Fruit fly (Drosophila melanogaster) whole organism, embryonic: ENCODE measurements around the gene CG10738.

ENCODE experiments used
- Atf-2 ChIP-seq: fragments of 200-800 bp; sonication (Bioruptor generic); optimal IDR thresholded peaks from 2 replicates; lab custom pipeline; 2016; ENCODE audit warnings: missing biosample characterization, missing genetic modification characterization
- CG10959 ChIP-seq: fragments of 200-800 bp; sonication (Bioruptor generic); IDR thresholded peaks from 2 replicates; pipeline ENCODE4 v1.3.6; 2022; ENCODE audit warnings: missing biosample characterization, missing genetic modification characterization
- CG10979 ChIP-seq: fragments of 200-800 bp; sonication (Bioruptor generic); optimal IDR thresholded peaks from 2 replicates; lab custom pipeline; 2018; ENCODE audit warnings: missing biosample characterization, mild to moderate bottlenecking, missing genetic modification characterization, moderate library complexity
- CG11695 ChIP-seq: fragments of 200-800 bp; sonication (Bioruptor generic); IDR thresholded peaks from 3 replicates; pipeline ENCODE4 v1.3.6; 2022; ENCODE audit warnings: missing biosample characterization, missing genetic modification characterization
- CG13624 ChIP-seq: fragments of 200-800 bp; sonication (Bioruptor generic); optimal IDR thresholded peaks from 2 replicates; lab custom pipeline; 2016; ENCODE audit warnings: missing biosample characterization, missing genetic modification characterization
- CG13894 ChIP-seq: fragments of 200-800 bp; sonication (Bioruptor generic); optimal IDR thresholded peaks from 3 replicates; lab custom pipeline; 2018; ENCODE audit warnings: missing biosample characterization, mild to moderate bottlenecking, missing genetic modification characterization, moderate library complexity
- CG14710 ChIP-seq: fragments of 200-800 bp; sonication (Bioruptor generic); optimal IDR thresholded peaks from 3 replicates; lab custom pipeline; 2019; ENCODE audit warnings: missing biosample characterization, mild to moderate bottlenecking, missing genetic modification characterization, moderate library complexity
- CG17328 ChIP-seq: fragments of 200-800 bp; sonication (Bioruptor generic); IDR thresholded peaks from 2 replicates; pipeline ENCODE4 v1.3.6; 2022; ENCODE audit warnings: missing biosample characterization, missing genetic modification characterization
- CG2116 ChIP-seq: fragments of 200-800 bp; sonication (Bioruptor generic); optimal IDR thresholded peaks from 3 replicates; lab custom pipeline; 2018; ENCODE audit warnings: missing biosample characterization, mild to moderate bottlenecking, missing genetic modification characterization
- CG2120 ChIP-seq: fragments of 200-800 bp; sonication (Bioruptor generic); optimal IDR thresholded peaks from 3 replicates; lab custom pipeline; 2016; ENCODE audit warnings: missing biosample characterization, missing genetic modification characterization
- CG3163 ChIP-seq: fragments of 200-800 bp; sonication (Bioruptor generic); optimal IDR thresholded peaks from 3 replicates; lab custom pipeline; 2016; ENCODE audit warnings: missing biosample characterization, missing genetic modification characterization
- CG3281 ChIP-seq: fragments of 200-800 bp; sonication (Bioruptor generic); optimal IDR thresholded peaks from 3 replicates; lab custom pipeline; 2017; ENCODE audit warnings: missing biosample characterization, mild to moderate bottlenecking, missing genetic modification characterization
- CG4424 ChIP-seq: fragments of 200-800 bp; sonication (Bioruptor generic); optimal IDR thresholded peaks from 3 replicates; lab custom pipeline; 2016; ENCODE audit warnings: missing biosample characterization, missing genetic modification characterization
- CG5245 ChIP-seq: fragments of 200-800 bp; sonication (Bioruptor generic); optimal IDR thresholded peaks from 3 replicates; lab custom pipeline; 2016; ENCODE audit warnings: missing biosample characterization, missing genetic modification characterization
- CG6272 ChIP-seq: fragments of 200-800 bp; sonication (Bioruptor generic); IDR thresholded peaks from 2 replicates; pipeline ENCODE4 v1.3.6; 2022; ENCODE audit warnings: missing biosample characterization, missing genetic modification characterization
- CG6791 ChIP-seq: fragments of 200-800 bp; sonication (Bioruptor generic); IDR thresholded peaks from 3 replicates; pipeline ENCODE4 v1.3.6; 2022; ENCODE audit warnings: missing biosample characterization, missing genetic modification characterization; ENCODE audit not compliant: partially characterized antibody
- CG7372 ChIP-seq: fragments of 200-800 bp; sonication (Bioruptor generic); IDR thresholded peaks from 2 replicates; pipeline ENCODE4 v1.3.6; 2022; ENCODE audit warnings: missing biosample characterization, missing genetic modification characterization
- CG8089 ChIP-seq: fragments of 200-800 bp; sonication (Bioruptor generic); optimal IDR thresholded peaks from 3 replicates; lab custom pipeline; 2016; ENCODE audit warnings: missing biosample characterization, missing genetic modification characterization
- CG8944 ChIP-seq: fragments of 200-800 bp; sonication (Bioruptor generic); optimal IDR thresholded peaks from 3 replicates; lab custom pipeline; 2016; ENCODE audit warnings: missing biosample characterization, missing genetic modification characterization
- CG9215 ChIP-seq: fragments of 200-800 bp; sonication (Bioruptor generic); IDR thresholded peaks from 2 replicates; pipeline ENCODE4 v1.3.6; 2022; ENCODE audit warnings: missing biosample characterization, missing genetic modification characterization
- CG9797 ChIP-seq: fragments of 200-800 bp; sonication (Bioruptor generic); optimal IDR thresholded peaks from 3 replicates; lab custom pipeline; 2018; ENCODE audit warnings: missing biosample characterization, mild to moderate bottlenecking, missing genetic modification characterization
- CG9817 ChIP-seq: fragments of 200-800 bp; sonication (Bioruptor generic); optimal IDR thresholded peaks from 2 replicates; lab custom pipeline; 2018; ENCODE audit warnings: missing biosample characterization, mild to moderate bottlenecking, missing genetic modification characterization, moderate library complexity
- D19A ChIP-seq: fragments of 200-800 bp; optimal IDR thresholded peaks from 3 replicates; lab custom pipeline; 2019; ENCODE audit warnings: missing biosample characterization, mild to moderate bottlenecking, missing genetic modification characterization, moderate library complexity
- Dbx ChIP-seq: fragments of 200-800 bp; sonication (Bioruptor generic); IDR thresholded peaks from 3 replicates; pipeline ENCODE4 v1.3.6; 2022; ENCODE audit warnings: missing biosample characterization, missing genetic modification characterization
- H2.0 ChIP-seq: fragments of 200-800 bp; sonication (Bioruptor generic); IDR thresholded peaks from 2 replicates; pipeline ENCODE4 v1.3.6; 2022; ENCODE audit warnings: missing biosample characterization, missing genetic modification characterization
- Hey ChIP-seq: fragments of 200-800 bp; sonication (Bioruptor generic); optimal IDR thresholded peaks from 3 replicates; lab custom pipeline; 2018; ENCODE audit warnings: missing biosample characterization, mild to moderate bottlenecking, missing genetic modification characterization
- Neu2 ChIP-seq: fragments of 200-800 bp; sonication (Bioruptor generic); optimal IDR thresholded peaks from 3 replicates; lab custom pipeline; 2016; ENCODE audit warnings: missing biosample characterization, missing genetic modification characterization, borderline replicate concordance
- Opbp ChIP-seq: fragments of 200-800 bp; sonication (Bioruptor generic); IDR thresholded peaks from 3 replicates; pipeline ENCODE4 v1.3.6; 2022; ENCODE audit warnings: missing biosample characterization, missing genetic modification characterization; ENCODE audit not compliant: partially characterized antibody
- Sox102F ChIP-seq: fragments of 200-800 bp; sonication (Bioruptor generic); optimal IDR thresholded peaks from 2 replicates; lab custom pipeline; 2018; ENCODE audit warnings: missing biosample characterization, mild to moderate bottlenecking, missing genetic modification characterization, moderate library complexity
- Ssrp ChIP-seq: fragments of 200-800 bp; sonication (Bioruptor generic); optimal IDR thresholded peaks from 2 replicates; lab custom pipeline; 2018; ENCODE audit warnings: missing biosample characterization, mild to moderate bottlenecking, missing genetic modification characterization, moderate library complexity
- Xbp1 ChIP-seq: fragments of 200-800 bp; sonication (Bioruptor generic); optimal IDR thresholded peaks from 3 replicates; lab custom pipeline; 2016; ENCODE audit warnings: missing biosample characterization, mild to moderate bottlenecking, missing genetic modification characterization
- abd-A ChIP-seq: fragments of 200-800 bp; sonication (Bioruptor generic); optimal IDR thresholded peaks from 3 replicates; lab custom pipeline; 2019; ENCODE audit warnings: missing biosample characterization, mild to moderate bottlenecking, missing genetic modification characterization, moderate library complexity
- ara ChIP-seq: fragments of 200-800 bp; sonication (Bioruptor generic); IDR thresholded peaks from 2 replicates; pipeline ENCODE4 v1.3.6; 2022; ENCODE audit warnings: missing biosample characterization, missing genetic modification characterization
- ase ChIP-seq: fragments of 200-800 bp; sonication (Bioruptor generic); IDR thresholded peaks from 3 replicates; pipeline ENCODE4 v1.3.6; 2022; ENCODE audit warnings: missing biosample characterization, missing genetic modification characterization
- bbx ChIP-seq: fragments of 200-800 bp; sonication (Bioruptor generic); IDR thresholded peaks from 2 replicates; pipeline ENCODE4 v1.3.6; 2022; ENCODE audit warnings: missing biosample characterization, missing genetic modification characterization; ENCODE audit not compliant: partially characterized antibody
- bcd ChIP-seq: fragments of 200-800 bp; sonication (Bioruptor generic); optimal IDR thresholded peaks from 2 replicates; lab custom pipeline; 2017; ENCODE audit warnings: missing biosample characterization, mild to moderate bottlenecking, missing genetic modification characterization
- chinmo ChIP-seq: fragments of 200-800 bp; sonication (Bioruptor generic); IDR thresholded peaks from 4 replicates; pipeline ENCODE4 v1.3.6; 2022; ENCODE audit warnings: missing biosample characterization, missing genetic modification characterization; ENCODE audit not compliant: partially characterized antibody
- chm ChIP-seq: fragments of 200-800 bp; sonication (Bioruptor generic); IDR thresholded peaks from 2 replicates; pipeline ENCODE4 v1.3.6; 2022; ENCODE audit warnings: missing biosample characterization, missing genetic modification characterization
- ci ChIP-seq: fragments of 200-800 bp; sonication (Bioruptor generic); IDR thresholded peaks from 3 replicates; pipeline ENCODE4 v1.3.6; 2022; ENCODE audit warnings: missing biosample characterization, missing genetic modification characterization
- dati ChIP-seq: fragments of 200-800 bp; sonication (Bioruptor generic); IDR thresholded peaks from 2 replicates; pipeline ENCODE4 v1.3.6; 2022; ENCODE audit warnings: missing biosample characterization, missing genetic modification characterization
- dpn ChIP-seq, 2 experiments: fragments of 200-800 bp; sonication (Bioruptor generic); optimal IDR thresholded peaks; 3 replicates each; lab custom pipeline; 2016; ENCODE audit warnings: missing biosample characterization in 2 of 2, missing genetic modification characterization in 2 of 2
- gfzf ChIP-seq: fragments of 200-800 bp; sonication (Bioruptor generic); optimal IDR thresholded peaks from 2 replicates; lab custom pipeline; 2016; ENCODE audit warnings: missing biosample characterization, mild to moderate bottlenecking, missing genetic modification characterization, moderate library complexity
- insv ChIP-seq, 2 experiments: fragments of 200-800 bp; sonication (Bioruptor generic); optimal IDR thresholded peaks; 3 replicates each; lab custom pipeline; 2016 to 2018; ENCODE audit warnings: missing biosample characterization in 2 of 2, missing genetic modification characterization in 2 of 2
- lmd ChIP-seq: fragments of 200-800 bp; sonication (Bioruptor generic); IDR thresholded peaks from 2 replicates; pipeline ENCODE4 v1.3.6; 2022; ENCODE audit warnings: missing biosample characterization, missing genetic modification characterization
- lov ChIP-seq, 2 experiments: fragments of 200-800 bp in 1 of 2; fragments of >200 bp in 1 of 2; sonication (Bioruptor generic) in 1 of 2; IDR thresholded peaks in 1 of 2; optimal IDR thresholded peaks in 1 of 2; 2 replicates in 1 of 2; 3 replicates in 1 of 2; pipeline versions ENCODE4 v1.3.6 to Lab custom; 2017 to 2022; ENCODE audit warnings: missing biosample characterization in 1 of 2, missing genetic modification characterization in 1 of 2
- ro ChIP-seq: fragments of 200-800 bp; sonication (Bioruptor generic); IDR thresholded peaks from 2 replicates; pipeline ENCODE4 v1.3.6; 2022; ENCODE audit warnings: missing biosample characterization, missing genetic modification characterization
- row ChIP-seq: fragments of 200-800 bp; sonication (Bioruptor generic); IDR thresholded peaks from 3 replicates; pipeline ENCODE4 v1.3.6; 2022; ENCODE audit warnings: missing biosample characterization, missing genetic modification characterization
- salm ChIP-seq: fragments of 200-800 bp; sonication (Bioruptor generic); optimal IDR thresholded peaks from 2 replicates; lab custom pipeline; 2018; ENCODE audit warnings: missing biosample characterization, mild to moderate bottlenecking, missing genetic modification characterization
- sisA ChIP-seq: fragments of 200-800 bp; sonication (Bioruptor generic); IDR thresholded peaks from 2 replicates; pipeline ENCODE4 v1.3.6; 2022; ENCODE audit warnings: missing biosample characterization, missing genetic modification characterization
- slou ChIP-seq: fragments of 200-800 bp; sonication (Bioruptor generic); optimal IDR thresholded peaks from 3 replicates; lab custom pipeline; 2016; ENCODE audit warnings: missing biosample characterization, missing genetic modification characterization
- tgo ChIP-seq: fragments of 200-800 bp; sonication (Bioruptor generic); IDR thresholded peaks from 3 replicates; pipeline ENCODE4 v1.3.6; 2022; ENCODE audit warnings: missing biosample characterization, missing genetic modification characterization
- tup ChIP-seq: fragments of 200-800 bp; sonication (Bioruptor generic); optimal IDR thresholded peaks from 2 replicates; lab custom pipeline; 2016; ENCODE audit warnings: missing biosample characterization, mild to moderate bottlenecking, missing genetic modification characterization, moderate library complexity

The CG10738 gene

dm6 chr3L:13451562-13451961 lies 992 bp downstream of the CG10738 start (continued):
- TF ChIP-seq chinmo (GFP tag; lab: Robert Waterston, UW) (no peak), lov (optimal IDR thresholded peaks at IDR 0.05; lab: Kevin White, UChicago) (no peak), lov (GFP tag; IDR thresholded peaks at IDR 0.05; lab: Robert Waterston, UW) (no peak), CG17328 (GFP tag; lab: Robert Waterston, UW) (no peak), bcd (GFP tag; lab: Kevin White, UChicago) (no peak), Dbx (no peak), CG9817 (tag; lab: Kevin White, UChicago) (no peak), abd-A (tag; lab: Kevin White, UChicago) (no peak), Neu2 (GFP tag; lab: Kevin White, UChicago) (no peak), CG9215 (no peak), tup (GFP tag; lab: Kevin White, UChicago) (no peak), tgo (no peak), dpn (GFP tag; optimal IDR thresholded peaks at IDR 0.05; lab: Kevin White, UChicago) (no peak), ro (no peak), CG3163 (GFP tag; lab: Kevin White, UChicago) (no peak), CG8089 (no peak), CG6791 (GFP tag; lab: Robert Waterston, UW) (no peak), dati (GFP tag; lab: Robert Waterston, UW) (no peak), D19A (peak; percentile 81), ci (no peak), slou (GFP tag; lab: Kevin White, UChicago) (no peak), CG7372 (GFP tag; lab: Robert Waterston, UW) (no peak), CG2116 (no peak), Hey (tag; lab: Kevin White, UChicago) (no peak), CG10979 (tag; lab: Kevin White, UChicago) (no peak), CG10959 (no peak), Ssrp (tag; lab: Kevin White, UChicago) (no peak), Opbp (GFP tag; lab: Robert Waterston, UW) (no peak), Atf-2 (GFP tag; lab: Kevin White, UChicago) (no peak), sisA (GFP tag; lab: Robert Waterston, UW) (no peak), H2.0 (GFP tag; lab: Robert Waterston, UW) (no peak), ara (GFP tag; lab: Robert Waterston, UW) (no peak), ase (GFP tag; lab: Robert Waterston, UW) (no peak), CG2120 (GFP tag; lab: Kevin White, UChicago) (no peak), lmd (GFP tag; lab: Robert Waterston, UW) (no peak), CG8944 (GFP tag; lab: Kevin White, UChicago) (no peak), CG14710 (tag; lab: Kevin White, UChicago) (no peak), chm (GFP tag; lab: Robert Waterston, UW) (no peak), CG13624 (GFP tag; lab: Kevin White, UChicago) (no peak), CG6272 (GFP tag; lab: Robert Waterston, UW) (no peak), CG9797 (no peak), CG11695 (GFP tag; lab: Robert Waterston, UW) (no peak), CG4424 (GFP tag; lab: Kevin White, UChicago) (peak; percentile 0), CG5245 (no peak), salm (tag; lab: Kevin White, UChicago) (no peak), Sox102F (GFP tag; lab: Kevin White, UChicago) (peak; percentile 34), insv (GFP tag; optimal IDR thresholded peaks at IDR 0.05; lab: Kevin White, UChicago) (peak; percentile 4 to 90), CG3281 (GFP tag; lab: Kevin White, UChicago) (no peak), CG13894 (tag; lab: Kevin White, UChicago) (no peak), bbx (GFP tag; lab: Robert Waterston, UW) (no peak), Xbp1 (peak; percentile 1), gfzf (GFP tag; lab: Kevin White, UChicago) (no peak), row (peak; percentile 24; the same call in 1 of the 3 replicates)
